Worm (Caenorhabditis elegans) whole organism, late embryonic: ENCODE results near the gene C04F6.7.

Experiments used
- K02D7.2 ChIP-seq: sonication (generic microtip); optimal IDR thresholded peaks from 2 replicates; lab custom pipeline; 2017; ENCODE audit warnings: mild to moderate bottlenecking, missing genetic modification characterization, missing compliant biosample characterization
- K09A11.1 ChIP-seq: sonication (generic microtip); optimal IDR thresholded peaks from 2 replicates; lab custom pipeline; 2017; ENCODE audit warnings: antibody characterized with exemption, mild to moderate bottlenecking, missing genetic modification characterization, missing compliant biosample characterization; ENCODE audit not compliant: insufficient read depth
- Y22D7AL.16 ChIP-seq: sonication (generic microtip); optimal IDR thresholded peaks from 2 replicates; lab custom pipeline; 2016; ENCODE audit warnings: missing genetic modification characterization, missing compliant biosample characterization
- ama-1 ChIP-seq: fragments of 150-350 bp; optimal IDR thresholded peaks from 2 replicates; lab custom pipeline; 2014
- ceh-31 ChIP-seq: sonication (generic microtip); optimal IDR thresholded peaks from 2 replicates; lab custom pipeline; 2016; ENCODE audit warnings: missing genetic modification characterization, missing compliant biosample characterization
- ceh-34 ChIP-seq: sonication (generic microtip); optimal IDR thresholded peaks from 2 replicates; lab custom pipeline; 2016; ENCODE audit warnings: mild to moderate bottlenecking, missing genetic modification characterization, missing compliant biosample characterization
- ceh-9 ChIP-seq: sonication (generic microtip); optimal IDR thresholded peaks from 2 replicates; lab custom pipeline; 2016; ENCODE audit warnings: mild to moderate bottlenecking, missing genetic modification characterization, inconsistent platforms, missing compliant biosample characterization
- pat-9 ChIP-seq: fragments of 200-800 bp; sonication (Bioruptor generic); optimal IDR thresholded peaks from 2 replicates; lab custom pipeline; 2018; ENCODE audit warnings: mild to moderate bottlenecking, missing genetic modification characterization, moderate library complexity, missing compliant biosample characterization
- rnt-1 ChIP-seq: sonication (generic microtip); optimal IDR thresholded peaks from 2 replicates; lab custom pipeline; 2016; ENCODE audit warnings: missing genetic modification characterization, missing compliant biosample characterization
- unc-42 ChIP-seq: sonication (generic microtip); optimal IDR thresholded peaks from 2 replicates; lab custom pipeline; 2016; ENCODE audit warnings: missing genotype, missing genetic modification characterization, missing compliant biosample characterization

DNA sequence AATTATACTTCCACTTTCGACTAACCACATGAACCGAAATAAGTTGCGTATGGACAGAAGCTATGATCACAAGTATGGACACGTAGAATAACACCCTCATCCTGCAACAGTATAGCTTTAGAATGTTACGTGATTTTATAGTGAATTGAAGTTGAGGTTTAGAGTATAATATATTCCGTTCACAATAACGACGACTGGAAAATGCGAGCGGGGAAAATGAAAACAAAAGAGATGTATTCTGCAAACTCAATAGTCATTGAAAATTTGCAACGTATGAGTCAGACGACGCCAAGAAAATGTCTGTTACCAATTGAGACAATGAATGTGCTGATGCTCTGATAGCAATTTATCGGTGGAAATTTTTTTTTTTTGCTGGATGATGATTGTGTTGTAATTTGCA lies 33.6 kb downstream of the C04F6.7 start, which contains the start of gene acp-1:
- TF ChIP-seq ama-1 (lab: Kevin White, UChicago) (no peak), Y22D7AL.16 (tag; lab: Kevin White, UChicago) (no peak), ceh-9 (tag; lab: Kevin White, UChicago) (no peak), unc-42 (tag; lab: Kevin White, UChicago) (no peak), pat-9 (tag; lab: Kevin White, UChicago) (no peak), K02D7.2 (tag; lab: Kevin White, UChicago) (no peak), ceh-31 (tag; lab: Kevin White, UChicago) (no peak), rnt-1 (tag; lab: Kevin White, UChicago) (no peak), ceh-34 (tag; lab: Kevin White, UChicago) (no peak), K09A11.1 (tag; lab: Kevin White, UChicago) (no peak)
